Fruit fly (Drosophila melanogaster) whole organism, adult: Measurements from ENCODE around the gene CG3703.

Experiments
- CG11617 ChIP-seq: fragments of 200-800 bp; sonication (Bioruptor generic); optimal IDR thresholded peaks from 2 replicates; lab custom pipeline; 2017; ENCODE audit warnings: mild to moderate bottlenecking, missing biosample characterization, missing genetic modification reagents, missing genetic modification characterization
- CG14711 ChIP-seq: fragments of 200-800 bp; sonication (Bioruptor generic); optimal IDR thresholded peaks from 2 replicates; lab custom pipeline; 2018; ENCODE audit warnings: missing biosample characterization, mild to moderate bottlenecking, missing genetic modification characterization, moderate library complexity
- CG1620 ChIP-seq: fragments of 200-800 bp; sonication (Bioruptor generic); optimal IDR thresholded peaks from 2 replicates; lab custom pipeline; 2016; ENCODE audit warnings: missing biosample characterization, missing genetic modification characterization
- CG5204 ChIP-seq: fragments of 200-800 bp; sonication (Bioruptor generic); optimal IDR thresholded peaks from 2 replicates; lab custom pipeline; 2016; ENCODE audit warnings: missing biosample characterization, missing genetic modification characterization
- CG7101 ChIP-seq: fragments of 200-800 bp; sonication (Bioruptor generic); optimal IDR thresholded peaks from 2 replicates; lab custom pipeline; 2018; ENCODE audit warnings: missing biosample characterization, mild to moderate bottlenecking, missing genetic modification characterization, moderate library complexity
- bab1 ChIP-seq: fragments of 200-800 bp; sonication (Bioruptor generic); optimal IDR thresholded peaks from 3 replicates; lab custom pipeline; 2019; ENCODE audit warnings: missing biosample characterization, mild to moderate bottlenecking, missing genetic modification characterization, moderate library complexity
- ovo ChIP-seq: fragments of 200-800 bp; sonication (Bioruptor generic); optimal IDR thresholded peaks from 2 replicates; lab custom pipeline; 2016; ENCODE audit warnings: missing biosample characterization, missing genetic modification characterization
- tj ChIP-seq: fragments of 200-800 bp; sonication (Bioruptor generic); optimal IDR thresholded peaks from 3 replicates; lab custom pipeline; 2017; ENCODE audit warnings: missing biosample characterization, mild to moderate bottlenecking, missing genetic modification characterization, moderate library complexity

DNA sequence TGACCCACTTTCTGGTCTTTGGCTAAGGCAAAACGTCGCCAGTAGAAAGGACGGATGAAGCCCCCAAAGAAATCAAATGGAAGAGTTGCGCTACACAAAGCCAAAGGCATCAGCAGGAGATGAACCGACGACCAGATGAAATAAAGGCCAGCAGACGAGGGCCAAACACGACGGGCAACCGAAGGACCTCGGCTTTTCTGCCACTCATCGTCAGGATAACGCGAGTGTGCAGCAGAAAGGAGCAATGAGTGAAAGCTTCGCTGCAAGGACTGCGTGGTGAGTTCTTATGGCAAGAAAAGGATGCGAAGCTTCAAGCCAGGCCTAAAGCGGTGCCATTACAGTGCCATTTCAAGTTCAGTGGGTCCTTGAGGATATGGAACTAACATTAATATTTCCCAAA, 40.3 kb upstream of the CG3703 start:
- TF ChIP-seq bab1 (GFP tag; lab: Kevin White, UChicago) = no peak
- TF ChIP-seq CG1620 = no peak
- TF ChIP-seq tj (GFP tag; lab: Kevin White, UChicago) = no peak
- TF ChIP-seq CG11617 (GFP tag; lab: Kevin White, UChicago) = no peak
- no peak for TF ChIP-seq ovo (GFP tag; lab: Kevin White, UChicago)
- no peak for TF ChIP-seq CG5204 (GFP tag; lab: Kevin White, UChicago)
- TF ChIP-seq CG14711 = no peak
- TF ChIP-seq CG7101 (tag; lab: Kevin White, UChicago) = no peak
